Worm (Caenorhabditis elegans) whole organism, mixed stage, embryonic: Measurements from ENCODE around the gene cyp-32B1.

Experiments used
- blmp-1 ChIP-seq: fragments of 150-350 bp; optimal IDR thresholded peaks from 2 replicates; lab custom pipeline; 2014; ENCODE audit warnings: missing biosample characterization, missing genetic modification characterization
- ceh-83 ChIP-seq: fragments of 200-800 bp; sonication (Bioruptor generic); optimal IDR thresholded peaks from 2 replicates; lab custom pipeline; 2018; ENCODE audit warnings: mild to moderate bottlenecking, missing genetic modification characterization, missing compliant biosample characterization
- ces-1 ChIP-seq: fragments of 150-350 bp; optimal IDR thresholded peaks from 2 replicates; lab custom pipeline; 2014; ENCODE audit warnings: missing biosample characterization, missing genetic modification reagents, missing genetic modification characterization
- mep-1 ChIP-seq: fragments of 150-350 bp; optimal IDR thresholded peaks from 2 replicates; lab custom pipeline; 2017; ENCODE audit warnings: missing biosample characterization, missing genetic modification reagents, missing genetic modification characterization, inconsistent platforms
- nhr-12 ChIP-seq: fragments of 150-350 bp; optimal IDR thresholded peaks from 2 replicates; lab custom pipeline; 2014; ENCODE audit warnings: missing biosample characterization, missing genetic modification characterization
- nhr-237 ChIP-seq: fragments of 150-350 bp; optimal IDR thresholded peaks from 2 replicates; lab custom pipeline; 2014; ENCODE audit warnings: missing biosample characterization, missing genetic modification characterization
- nhr-28 ChIP-seq: fragments of 150-350 bp; optimal IDR thresholded peaks from 2 replicates; lab custom pipeline; 2014; ENCODE audit warnings: missing biosample characterization, missing genetic modification characterization
- pha-4 ChIP-seq: fragments of 150-350 bp; optimal IDR thresholded peaks from 2 replicates; lab custom pipeline; 2018; ENCODE audit warnings: missing biosample characterization, missing genetic modification reagents, missing genetic modification characterization
- sem-2 ChIP-seq: fragments of 200-800 bp; sonication (Bioruptor generic); optimal IDR thresholded peaks from 2 replicates; lab custom pipeline; 2018; ENCODE audit warnings: mild to moderate bottlenecking, missing genetic modification characterization, missing compliant biosample characterization
- snpc-4 ChIP-seq: fragments of 150-350 bp; optimal IDR thresholded peaks from 2 replicates; lab custom pipeline; 2014; ENCODE audit warnings: missing biosample characterization, missing genetic modification characterization
- tbx-8 ChIP-seq: fragments of 200-800 bp; sonication (Bioruptor generic); optimal IDR thresholded peaks from 2 replicates; lab custom pipeline; 2018; ENCODE audit warnings: mild to moderate bottlenecking, missing genetic modification characterization, moderate library complexity, missing compliant biosample characterization
- unc-39 ChIP-seq: fragments of 150-350 bp; optimal IDR thresholded peaks from 2 replicates; lab custom pipeline; 2014; ENCODE audit warnings: missing biosample characterization, missing genetic modification characterization
- unc-62 ChIP-seq: fragments of 150-350 bp; optimal IDR thresholded peaks from 2 replicates; lab custom pipeline; 2014; ENCODE audit warnings: missing biosample characterization, missing genetic modification reagents, missing genetic modification characterization
- ztf-11 ChIP-seq: fragments of 150-350 bp; optimal IDR thresholded peaks from 2 replicates; lab custom pipeline; 2014; ENCODE audit warnings: missing biosample characterization, missing genetic modification characterization

DNA sequence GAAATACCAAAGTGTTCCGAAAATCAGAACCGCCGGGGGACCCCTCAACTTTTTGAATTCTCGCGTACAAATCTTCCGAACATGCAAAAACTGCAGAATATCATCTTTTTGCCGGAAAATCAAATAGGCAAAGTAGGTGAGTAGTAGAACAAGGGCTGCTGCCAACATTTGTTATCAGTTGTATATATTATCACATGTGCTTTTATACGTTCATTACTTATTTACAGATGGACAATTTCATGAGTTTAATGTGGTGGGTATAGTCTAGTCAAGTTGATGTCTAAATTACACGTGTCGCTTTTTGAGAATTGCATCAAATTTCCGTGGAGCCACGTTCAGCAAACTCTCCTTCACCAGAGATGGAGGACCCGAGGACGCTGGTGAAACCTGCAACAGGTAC is at the start of gene cyp-32B1:
- TF ChIP-seq snpc-4 (tag; lab: Kevin White, UChicago): no peak
- no peak for TF ChIP-seq nhr-12 (tag; lab: Kevin White, UChicago)
- TF ChIP-seq unc-62 (GFP tag; lab: Kevin White, UChicago): no peak
- no peak for TF ChIP-seq mep-1 (tag; lab: Kevin White, UChicago)
- TF ChIP-seq nhr-28: no peak
- TF ChIP-seq sem-2 (GFP tag; lab: Kevin White, UChicago): no peak
- no peak for TF ChIP-seq nhr-237 (tag; lab: Kevin White, UChicago)
- no peak for TF ChIP-seq ztf-11 (tag; lab: Kevin White, UChicago)
- no peak for TF ChIP-seq ces-1 (GFP tag; lab: Kevin White, UChicago)
- no peak for TF ChIP-seq blmp-1
- no peak for TF ChIP-seq ceh-83
- TF ChIP-seq pha-4 (tag; lab: Kevin White, UChicago): no peak
- no peak for TF ChIP-seq unc-39 (tag; lab: Kevin White, UChicago)
- no peak for TF ChIP-seq tbx-8 (GFP tag; lab: Kevin White, UChicago)
